Worm (Caenorhabditis elegans) whole organism, early embryonic: ENCODE data around the gene F58B4.6.

Experiments used
- B0310.2 ChIP-seq: sonication (generic microtip); optimal IDR thresholded peaks from 2 replicates; lab custom pipeline; 2016; ENCODE audit warnings: mild to moderate bottlenecking, missing genetic modification characterization, missing compliant biosample characterization
- F13C5.2 ChIP-seq: sonication (generic microtip); optimal IDR thresholded peaks from 2 replicates; lab custom pipeline; 2017; ENCODE audit warnings: mild to moderate bottlenecking, missing genetic modification characterization, inconsistent platforms, missing compliant biosample characterization
- aly-1 ChIP-seq: sonication (generic microtip); optimal IDR thresholded peaks from 2 replicates; lab custom pipeline; 2016; ENCODE audit warnings: missing genetic modification characterization, missing compliant biosample characterization
- ama-1 ChIP-seq: fragments of 150-350 bp; optimal IDR thresholded peaks from 2 replicates; lab custom pipeline; 2014
- ceh-13 ChIP-seq: fragments of 200-800 bp; sonication (Bioruptor generic); optimal IDR thresholded peaks from 2 replicates; lab custom pipeline; 2018; ENCODE audit warnings: mild to moderate bottlenecking, missing genetic modification characterization, missing compliant biosample characterization
- ceh-36 ChIP-seq: sonication (generic microtip); optimal IDR thresholded peaks from 2 replicates; lab custom pipeline; 2016; ENCODE audit warnings: missing genetic modification characterization, inconsistent platforms, missing compliant biosample characterization
- ets-7 ChIP-seq: sonication (generic microtip); optimal IDR thresholded peaks from 2 replicates; lab custom pipeline; 2016; ENCODE audit warnings: missing genotype, missing genetic modification characterization, missing compliant biosample characterization
- flt-1 ChIP-seq: fragments of 200-800 bp; sonication (Bioruptor generic); IDR thresholded peaks from 2 replicates; pipeline ENCODE4 v1.3.6; 2022; ENCODE audit warnings: missing genetic modification characterization, missing compliant biosample characterization
- hmbx-1 ChIP-seq: sonication (generic microtip); optimal IDR thresholded peaks from 2 replicates; lab custom pipeline; 2016; ENCODE audit warnings: mild to moderate bottlenecking, missing genetic modification characterization, missing compliant biosample characterization
- hmg-4 ChIP-seq: fragments of 200-800 bp; sonication (Bioruptor generic); optimal IDR thresholded peaks from 2 replicates; lab custom pipeline; 2018; ENCODE audit warnings: mild to moderate bottlenecking, missing genetic modification characterization, missing compliant biosample characterization
- hnd-1 ChIP-seq: sonication (generic microtip); optimal IDR thresholded peaks from 2 replicates; lab custom pipeline; 2016; ENCODE audit warnings: missing genetic modification characterization, missing compliant biosample characterization
- pes-1 ChIP-seq: fragments of 200-800 bp; sonication (Bioruptor generic); IDR thresholded peaks from 2 replicates; pipeline ENCODE4 v1.3.6; 2022; ENCODE audit warnings: missing genetic modification reagents, missing genetic modification characterization, missing compliant biosample characterization
- scrt-1 ChIP-seq: fragments of 200-800 bp; sonication (Bioruptor generic); IDR thresholded peaks from 2 replicates; pipeline ENCODE4 v1.3.6; 2022; ENCODE audit warnings: missing genetic modification characterization, missing compliant biosample characterization
- sea-1 ChIP-seq: fragments of 200-800 bp; sonication (Bioruptor generic); conservative IDR thresholded peaks from 2 replicates; pipeline ENCODE4 v1.3.6; 2022; ENCODE audit warnings: missing genetic modification characterization, missing compliant biosample characterization
- tbx-11 ChIP-seq: fragments of 200-800 bp; sonication (Bioruptor generic); IDR thresholded peaks from 2 replicates; pipeline ENCODE4 v1.3.6; 2022; ENCODE audit warnings: missing genetic modification characterization, missing compliant biosample characterization
- tbx-37 ChIP-seq: fragments of 200-800 bp; sonication (Bioruptor generic); conservative IDR thresholded peaks from 2 replicates; pipeline ENCODE4 v1.3.6; 2022; ENCODE audit warnings: missing genetic modification reagents, missing genetic modification characterization, missing compliant biosample characterization
- tra-4 ChIP-seq: sonication (generic microtip); optimal IDR thresholded peaks from 2 replicates; lab custom pipeline; 2017; ENCODE audit warnings: missing genetic modification characterization, missing compliant biosample characterization

The F58B4.6 gene

ce11 chrV:10896706-10897105, 28.1 kb upstream of the F58B4.6 start:
- no peak for TF ChIP-seq tbx-11 (GFP tag; lab: Robert Waterston, UW)
- TF ChIP-seq hnd-1 (tag; lab: Kevin White, UChicago), result no peak

ce11 chrV:10897106-10897171, 27.9 kb upstream of the F58B4.6 start, which contains the start of gene sec-61.G:
sec-61.G (minus strand) TSS chrV:10897143.
- TF ChIP-seq ama-1 (lab: Kevin White, UChicago), result no peak
- TF ChIP-seq hmbx-1 (tag; lab: Kevin White, UChicago), result no peak
- no peak for TF ChIP-seq ceh-13 (GFP tag; lab: Kevin White, UChicago)
- no peak for TF ChIP-seq aly-1 (tag; lab: Kevin White, UChicago)
- no peak for TF ChIP-seq ceh-36 (tag; lab: Kevin White, UChicago)
- TF ChIP-seq hnd-1 (tag; lab: Kevin White, UChicago), result no peak
- TF ChIP-seq pes-1 (GFP tag; lab: Robert Waterston, UW), result no peak
- no peak for TF ChIP-seq tbx-11 (GFP tag; lab: Robert Waterston, UW)
- no peak for TF ChIP-seq tbx-37 (GFP tag; lab: Robert Waterston, UW)
- TF ChIP-seq ets-7 (tag; lab: Kevin White, UChicago), result no peak
- no peak for TF ChIP-seq sea-1
- TF ChIP-seq F13C5.2 (tag; lab: Kevin White, UChicago), result no peak
- TF ChIP-seq hmg-4 (GFP tag; lab: Kevin White, UChicago), result no peak
- no peak for TF ChIP-seq B0310.2 (tag; lab: Kevin White, UChicago)
- no peak for TF ChIP-seq scrt-1 (GFP tag; lab: Robert Waterston, UW)
- no peak for TF ChIP-seq flt-1
- TF ChIP-seq tra-4 (tag; lab: Kevin White, UChicago), result no peak

ce11 chrV:10897172-10897571, 27.7 kb upstream of the F58B4.6 start:
- TF ChIP-seq hnd-1 (tag; lab: Kevin White, UChicago) (peak; percentile 53), ceh-13 (GFP tag; lab: Kevin White, UChicago) (no peak), tbx-37 (GFP tag; lab: Robert Waterston, UW) (peak; percentile 61), hmg-4 (GFP tag; lab: Kevin White, UChicago) (peak; percentile 82), F13C5.2 (tag; lab: Kevin White, UChicago) (peak; percentile 93), ama-1 (lab: Kevin White, UChicago) (no peak), B0310.2 (tag; lab: Kevin White, UChicago) (peak; percentile 25), scrt-1 (GFP tag; lab: Robert Waterston, UW) (peak; percentile 46; the same call in 1 of the 2 replicates), hmbx-1 (tag; lab: Kevin White, UChicago) (no peak), ets-7 (tag; lab: Kevin White, UChicago) (no peak), flt-1 (peak; percentile 76), tbx-11 (GFP tag; lab: Robert Waterston, UW) (peak; percentile 58; the same call in 1 of the 2 replicates), tra-4 (tag; lab: Kevin White, UChicago) (no peak), aly-1 (tag; lab: Kevin White, UChicago) (no peak), pes-1 (GFP tag; lab: Robert Waterston, UW) (no peak; the same call in none of the 2 replicates), ceh-36 (tag; lab: Kevin White, UChicago) (no peak), sea-1 (peak; percentile 68; the same call in 1 of the 2 replicates)

ce11 chrV:10898107-10898506, 26.7 kb upstream of the F58B4.6 start, which contains the start of gene F32D8.7:
F32D8.7 (plus strand) TSS chrV:10898435.
- TF ChIP-seq hmbx-1 (tag; lab: Kevin White, UChicago), result no peak
- TF ChIP-seq sea-1, result no peak
- no peak for TF ChIP-seq aly-1 (tag; lab: Kevin White, UChicago)
- no peak for TF ChIP-seq scrt-1 (GFP tag; lab: Robert Waterston, UW)
- TF ChIP-seq hnd-1 (tag; lab: Kevin White, UChicago), result no peak
- no peak for TF ChIP-seq flt-1
- TF ChIP-seq tbx-11 (GFP tag; lab: Robert Waterston, UW), result no peak
- TF ChIP-seq F13C5.2 (tag; lab: Kevin White, UChicago), result no peak
- TF ChIP-seq pes-1 (GFP tag; lab: Robert Waterston, UW), result no peak
- TF ChIP-seq ets-7 (tag; lab: Kevin White, UChicago), result no peak
- TF ChIP-seq hmg-4 (GFP tag; lab: Kevin White, UChicago), result no peak
- no peak for TF ChIP-seq ceh-13 (GFP tag; lab: Kevin White, UChicago)
- no peak for TF ChIP-seq ama-1 (lab: Kevin White, UChicago)
- TF ChIP-seq tra-4 (tag; lab: Kevin White, UChicago), result no peak
- no peak for TF ChIP-seq tbx-37 (GFP tag; lab: Robert Waterston, UW)
- no peak for TF ChIP-seq B0310.2 (tag; lab: Kevin White, UChicago)
- no peak for TF ChIP-seq ceh-36 (tag; lab: Kevin White, UChicago)

- TF ChIP-seq hmbx-1 (tag; lab: Kevin White, UChicago) (no peak), hmg-4 (GFP tag; lab: Kevin White, UChicago) (no peak), flt-1 (no peak), ets-7 (tag; lab: Kevin White, UChicago) (no peak), ceh-13 (GFP tag; lab: Kevin White, UChicago) (no peak), scrt-1 (GFP tag; lab: Robert Waterston, UW) (no peak), tra-4 (tag; lab: Kevin White, UChicago) (no peak), tbx-37 (GFP tag; lab: Robert Waterston, UW) (no peak), pes-1 (GFP tag; lab: Robert Waterston, UW) (no peak), ama-1 (lab: Kevin White, UChicago) (no peak), F13C5.2 (tag; lab: Kevin White, UChicago) (no peak), hnd-1 (tag; lab: Kevin White, UChicago) (no peak), B0310.2 (tag; lab: Kevin White, UChicago) (no peak), sea-1 (no peak), tbx-11 (GFP tag; lab: Robert Waterston, UW) (no peak), aly-1 (tag; lab: Kevin White, UChicago) (no peak), ceh-36 (tag; lab: Kevin White, UChicago) (no peak)
These were observed 26.2 kb upstream of the F58B4.6 start for ce11 chrV:10898629-10899028.

- TF ChIP-seq ama-1 (lab: Kevin White, UChicago) (no peak), hnd-1 (tag; lab: Kevin White, UChicago) (no peak), B0310.2 (tag; lab: Kevin White, UChicago) (no peak), aly-1 (tag; lab: Kevin White, UChicago) (no peak), hmg-4 (GFP tag; lab: Kevin White, UChicago) (no peak), ets-7 (tag; lab: Kevin White, UChicago) (no peak), tra-4 (tag; lab: Kevin White, UChicago) (no peak), tbx-37 (GFP tag; lab: Robert Waterston, UW) (no peak), pes-1 (GFP tag; lab: Robert Waterston, UW) (no peak), ceh-36 (tag; lab: Kevin White, UChicago) (no peak)
These were observed 23.7 kb upstream of the F58B4.6 start, which contains the start of gene spp-16 for ce11 chrV:10901125-10901524. spp-16 (minus strand) TSS chrV:10901303.
